Worm (Caenorhabditis elegans) whole organism, late embryonic: ENCODE results near the gene spch-1.

Source experiments
- K02D7.2 ChIP-seq: sonication (generic microtip); optimal IDR thresholded peaks from 2 replicates; lab custom pipeline; 2017; ENCODE audit warnings: mild to moderate bottlenecking, missing genetic modification characterization, missing compliant biosample characterization
- K09A11.1 ChIP-seq: sonication (generic microtip); optimal IDR thresholded peaks from 2 replicates; lab custom pipeline; 2017; ENCODE audit warnings: antibody characterized with exemption, mild to moderate bottlenecking, missing genetic modification characterization, missing compliant biosample characterization; ENCODE audit not compliant: insufficient read depth
- ceh-14 ChIP-seq: sonication (generic microtip); optimal IDR thresholded peaks from 2 replicates; lab custom pipeline; 2016; ENCODE audit warnings: missing genotype, missing genetic modification characterization, missing compliant biosample characterization
- ceh-24 ChIP-seq: sonication (generic microtip); optimal IDR thresholded peaks from 2 replicates; lab custom pipeline; 2016; ENCODE audit warnings: mild to moderate bottlenecking, missing genetic modification characterization, missing compliant biosample characterization
- ceh-31 ChIP-seq: sonication (generic microtip); optimal IDR thresholded peaks from 2 replicates; lab custom pipeline; 2016; ENCODE audit warnings: missing genetic modification characterization, missing compliant biosample characterization
- ceh-45 ChIP-seq: fragments of 200-800 bp; sonication (Bioruptor generic); IDR thresholded peaks from 2 replicates; pipeline ENCODE4 v1.3.6; 2022; ENCODE audit warnings: missing genetic modification reagents, missing genetic modification characterization, missing compliant biosample characterization
- ceh-48 ChIP-seq: sonication (generic microtip); optimal IDR thresholded peaks from 2 replicates; lab custom pipeline; 2016; ENCODE audit warnings: missing genetic modification characterization, inconsistent platforms, missing compliant biosample characterization
- ceh-6 ChIP-seq: fragments of 200-800 bp; sonication (Bioruptor generic); optimal IDR thresholded peaks from 2 replicates; lab custom pipeline; 2018; ENCODE audit warnings: mild to moderate bottlenecking, missing genetic modification characterization, missing compliant biosample characterization
- ceh-9 ChIP-seq: sonication (generic microtip); optimal IDR thresholded peaks from 2 replicates; lab custom pipeline; 2016; ENCODE audit warnings: mild to moderate bottlenecking, missing genetic modification characterization, inconsistent platforms, missing compliant biosample characterization
- dmd-4 ChIP-seq: sonication (generic microtip); optimal IDR thresholded peaks from 2 replicates; lab custom pipeline; 2016; ENCODE audit warnings: borderline replicate concordance, missing genetic modification characterization, missing compliant biosample characterization
- dve-1 ChIP-seq: sonication (generic microtip); optimal IDR thresholded peaks from 2 replicates; lab custom pipeline; 2017; ENCODE audit warnings: antibody characterized with exemption, mild to moderate bottlenecking, missing genetic modification characterization, missing compliant biosample characterization
- elt-2 ChIP-seq: sonication (generic microtip); optimal IDR thresholded peaks from 2 replicates; lab custom pipeline; 2016; ENCODE audit warnings: missing genetic modification reagents, missing genetic modification characterization, missing compliant biosample characterization
- eyg-1 ChIP-seq: sonication (generic microtip); optimal IDR thresholded peaks from 2 replicates; lab custom pipeline; 2016; ENCODE audit warnings: missing genotype, missing genetic modification characterization, missing compliant biosample characterization
- fkh-6 ChIP-seq: sonication (generic microtip); optimal IDR thresholded peaks from 2 replicates; lab custom pipeline; 2016; ENCODE audit warnings: missing genetic modification characterization, missing compliant biosample characterization
- gmeb-2 ChIP-seq: sonication (generic microtip); optimal IDR thresholded peaks from 2 replicates; lab custom pipeline; 2016; ENCODE audit warnings: missing genetic modification characterization, inconsistent platforms, missing compliant biosample characterization
- hlh-15 ChIP-seq: sonication (generic microtip); optimal IDR thresholded peaks from 2 replicates; lab custom pipeline; 2016; ENCODE audit warnings: missing genetic modification characterization, missing compliant biosample characterization
- hlh-30 ChIP-seq: sonication (generic microtip); optimal IDR thresholded peaks from 2 replicates; lab custom pipeline; 2017; ENCODE audit warnings: antibody characterized with exemption, missing genetic modification characterization, missing compliant biosample characterization; ENCODE audit not compliant: insufficient read depth
- hlh-6 ChIP-seq: sonication (generic microtip); optimal IDR thresholded peaks from 2 replicates; lab custom pipeline; 2016; ENCODE audit warnings: missing genotype, missing genetic modification characterization, missing compliant biosample characterization
- lin-11 ChIP-seq: fragments of 200-800 bp; sonication (Bioruptor generic); optimal IDR thresholded peaks from 2 replicates; lab custom pipeline; 2018; ENCODE audit warnings: mild to moderate bottlenecking, missing genetic modification characterization, missing compliant biosample characterization
- madf-2 ChIP-seq: sonication (generic microtip); optimal IDR thresholded peaks from 2 replicates; lab custom pipeline; 2017; ENCODE audit warnings: missing genetic modification characterization, missing compliant biosample characterization
- mec-3 ChIP-seq: sonication (generic microtip); optimal IDR thresholded peaks from 2 replicates; lab custom pipeline; 2016; ENCODE audit warnings: borderline replicate concordance, missing genetic modification characterization, missing compliant biosample characterization
- nhr-232 ChIP-seq: sonication (generic microtip); optimal IDR thresholded peaks from 2 replicates; lab custom pipeline; 2016; ENCODE audit warnings: missing genetic modification characterization, missing compliant biosample characterization
- odd-2 ChIP-seq: sonication (generic microtip); optimal IDR thresholded peaks from 2 replicates; lab custom pipeline; 2017; ENCODE audit warnings: antibody characterized with exemption, mild to moderate bottlenecking, missing genetic modification characterization, missing compliant biosample characterization
- pax-1 ChIP-seq: fragments of 150-350 bp; optimal IDR thresholded peaks from 2 replicates; lab custom pipeline; 2014; ENCODE audit warnings: missing biosample characterization, missing genetic modification characterization
- pha-2 ChIP-seq: sonication (generic microtip); optimal IDR thresholded peaks from 2 replicates; lab custom pipeline; 2017; ENCODE audit warnings: mild to moderate bottlenecking, missing genetic modification characterization, missing compliant biosample characterization
- pha-4 ChIP-seq: fragments of 150-350 bp; optimal IDR thresholded peaks from 2 replicates; lab custom pipeline; 2018; ENCODE audit warnings: missing biosample characterization, missing genetic modification reagents, missing genetic modification characterization
- pqm-1 ChIP-seq: sonication (generic microtip); optimal IDR thresholded peaks from 2 replicates; lab custom pipeline; 2016; ENCODE audit warnings: missing genetic modification characterization, missing compliant biosample characterization
- pros-1 ChIP-seq: fragments of 150-350 bp; optimal IDR thresholded peaks from 2 replicates; lab custom pipeline; 2014; ENCODE audit warnings: missing biosample characterization, missing genetic modification reagents, missing genetic modification characterization
- ref-2 ChIP-seq: sonication (generic microtip); optimal IDR thresholded peaks from 2 replicates; lab custom pipeline; 2016; ENCODE audit warnings: missing genetic modification characterization, missing compliant biosample characterization
- rnt-1 ChIP-seq: sonication (generic microtip); optimal IDR thresholded peaks from 2 replicates; lab custom pipeline; 2016; ENCODE audit warnings: missing genetic modification characterization, missing compliant biosample characterization
- sox-4 ChIP-seq: sonication (generic microtip); optimal IDR thresholded peaks from 2 replicates; lab custom pipeline; 2017; ENCODE audit warnings: mild to moderate bottlenecking, missing genetic modification characterization, inconsistent platforms, missing compliant biosample characterization
- syd-9 ChIP-seq: sonication (generic microtip); optimal IDR thresholded peaks from 2 replicates; lab custom pipeline; 2016; ENCODE audit warnings: mild to moderate bottlenecking, missing genetic modification characterization, moderate library complexity, missing compliant biosample characterization
- tbx-2 ChIP-seq: sonication (generic microtip); optimal IDR thresholded peaks from 2 replicates; lab custom pipeline; 2016; ENCODE audit warnings: missing genetic modification characterization, missing compliant biosample characterization
- tbx-7 ChIP-seq: sonication (generic microtip); optimal IDR thresholded peaks from 2 replicates; lab custom pipeline; 2016; ENCODE audit warnings: missing genotype, missing genetic modification characterization, missing compliant biosample characterization
- unc-3 ChIP-seq, 2 experiments: fragments of 200-800 bp in 1 of 2; sonication (Bioruptor generic) in 1 of 2; sonication (generic microtip) in 1 of 2; conservative IDR thresholded peaks in 1 of 2; optimal IDR thresholded peaks in 1 of 2; 2 replicates each; pipeline versions ENCODE4 v1.3.6 to Lab custom; 2016 to 2022; ENCODE audit warnings: missing compliant biosample characterization in 2 of 2, missing genetic modification characterization in 2 of 2, missing genetic modification reagents in 1 of 2
- zip-5 ChIP-seq: sonication (generic microtip); optimal IDR thresholded peaks from 2 replicates; lab custom pipeline; 2016; ENCODE audit warnings: missing genetic modification characterization, missing compliant biosample characterization
- ztf-16 ChIP-seq: sonication (generic microtip); optimal IDR thresholded peaks from 2 replicates; lab custom pipeline; 2017; ENCODE audit warnings: missing genetic modification characterization, missing compliant biosample characterization

The spch-1 gene

ce11 chrIV:10116765-10117164 lies 5.4 kb upstream of the spch-1 start:
- TF ChIP-seq ztf-16 (tag; lab: Kevin White, UChicago) (no peak), K09A11.1 (tag; lab: Kevin White, UChicago) (no peak), madf-2 (tag; lab: Kevin White, UChicago) (no peak), pha-4 (tag; lab: Kevin White, UChicago) (no peak)

DNA sequence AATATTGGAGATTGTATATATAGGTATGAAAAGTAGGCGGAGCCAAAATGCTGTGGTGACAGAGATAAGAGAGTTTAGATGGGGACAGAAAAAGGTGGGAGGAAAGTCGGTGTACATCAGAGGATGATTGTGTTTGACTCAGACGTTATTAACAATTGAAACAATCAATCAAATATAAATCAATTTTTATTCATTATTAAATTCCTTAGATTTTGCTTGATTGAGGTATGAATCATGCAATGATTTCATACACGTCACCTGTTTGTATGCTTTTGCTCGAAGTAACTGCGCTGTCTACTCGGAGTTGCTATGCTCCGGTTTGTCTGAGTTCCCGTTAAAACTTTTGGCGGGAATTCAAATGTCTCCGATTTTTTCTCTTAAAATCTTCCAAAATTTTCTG lies 3.8 kb upstream of the spch-1 start, which contains the start of gene C04G2.10:
Gene C04G2.10 (plus strand): TSS at position 301 of the 400 bp plus-strand sequence.
- TF ChIP-seq mec-3 (tag; lab: Kevin White, UChicago) (no peak), nhr-232 (tag; lab: Kevin White, UChicago) (no peak), gmeb-2 (tag; lab: Kevin White, UChicago) (no peak), pros-1 (tag; lab: Kevin White, UChicago) (no peak), hlh-15 (tag; lab: Kevin White, UChicago) (no peak), tbx-2 (no peak)

DNA sequence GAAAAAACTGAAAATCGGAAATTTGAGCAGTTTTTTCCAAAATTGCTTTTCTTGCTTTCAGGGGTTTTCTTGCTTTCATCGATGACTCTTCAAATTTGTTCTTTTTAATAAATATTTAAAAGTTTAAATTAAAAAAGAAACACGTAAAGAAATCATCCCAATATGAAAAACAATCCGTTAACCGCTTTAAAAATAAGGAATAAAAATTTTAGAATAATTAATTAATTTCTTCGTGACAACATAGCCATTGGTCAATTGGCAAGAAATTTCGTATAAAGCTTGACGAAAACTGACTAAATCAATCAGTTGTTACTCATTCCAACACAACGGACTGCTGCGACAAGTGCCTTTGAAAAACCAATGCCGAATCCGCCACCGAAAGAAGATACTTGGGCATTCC lies 1.2 kb upstream of the spch-1 start, which contains the start of gene nsph-3.2:
Gene nsph-3.2 (plus strand): TSS at position 301 of the 400 bp plus-strand sequence.
- no peak for TF ChIP-seq rnt-1 (tag; lab: Kevin White, UChicago)
- no peak for TF ChIP-seq hlh-30 (tag; lab: Kevin White, UChicago)
- no peak for TF ChIP-seq ref-2 (tag; lab: Kevin White, UChicago)
- no peak for TF ChIP-seq fkh-6 (tag; lab: Kevin White, UChicago)
- no peak for TF ChIP-seq zip-5 (tag; lab: Kevin White, UChicago)
- no peak for TF ChIP-seq K09A11.1 (tag; lab: Kevin White, UChicago)
- TF ChIP-seq nhr-232 (tag; lab: Kevin White, UChicago): no peak
- TF ChIP-seq syd-9 (tag; lab: Kevin White, UChicago): no peak
- TF ChIP-seq sox-4: no peak
- no peak for TF ChIP-seq pha-4 (tag; lab: Kevin White, UChicago)
- TF ChIP-seq ceh-9 (tag; lab: Kevin White, UChicago): no peak
- TF ChIP-seq ceh-24 (tag; lab: Kevin White, UChicago): no peak
- TF ChIP-seq ceh-45: no peak
- TF ChIP-seq tbx-7 (tag; lab: Kevin White, UChicago): no peak
- no peak for TF ChIP-seq K02D7.2 (tag; lab: Kevin White, UChicago)
- no peak for TF ChIP-seq pqm-1 (tag; lab: Kevin White, UChicago)
- TF ChIP-seq ceh-31 (tag; lab: Kevin White, UChicago): no peak

- no peak for TF ChIP-seq lin-11 (tag; lab: Kevin White, UChicago)
- no peak for TF ChIP-seq ceh-31 (tag; lab: Kevin White, UChicago)
- no peak for TF ChIP-seq ceh-48 (tag; lab: Kevin White, UChicago)
- no peak for TF ChIP-seq eyg-1 (tag; lab: Kevin White, UChicago)
- TF ChIP-seq dmd-4 (tag; lab: Kevin White, UChicago): no peak
- TF ChIP-seq pha-4 (tag; lab: Kevin White, UChicago): no peak
- TF ChIP-seq unc-3 (GFP tag; conservative IDR thresholded peaks at IDR 0.05; lab: Robert Waterston, UW): no peak
- TF ChIP-seq unc-3 (tag; optimal IDR thresholded peaks at IDR 0.05; lab: Kevin White, UChicago): no peak
- no peak for TF ChIP-seq elt-2 (tag; lab: Kevin White, UChicago)
- no peak for TF ChIP-seq ceh-6 (GFP tag; lab: Kevin White, UChicago)
- no peak for TF ChIP-seq sox-4
- TF ChIP-seq hlh-6 (tag; lab: Kevin White, UChicago): no peak
- TF ChIP-seq pax-1 (tag; lab: Kevin White, UChicago): no peak
- TF ChIP-seq hlh-30 (tag; lab: Kevin White, UChicago): no peak
- TF ChIP-seq pha-2: no peak
- no peak for TF ChIP-seq odd-2
- TF ChIP-seq dve-1: no peak
- no peak for TF ChIP-seq K09A11.1 (tag; lab: Kevin White, UChicago)
- TF ChIP-seq ceh-14 (tag; lab: Kevin White, UChicago): no peak
- TF ChIP-seq gmeb-2 (tag; lab: Kevin White, UChicago): no peak
- TF ChIP-seq pros-1 (tag; lab: Kevin White, UChicago): no peak
Measured at ce11 chrIV:10110870-10111269, 471 bp downstream of the spch-1 start.
